Fruit fly (Drosophila melanogaster) whole organism, embryonic: ENCODE measurements around the gene CG17470.

Source experiments
- Blimp-1 ChIP-seq: fragments of 200-800 bp; sonication (Bioruptor generic); optimal IDR thresholded peaks from 3 replicates; lab custom pipeline; 2018; ENCODE audit warnings: missing biosample characterization, missing genetic modification characterization, mild to moderate bottlenecking, moderate library complexity, missing genetic modification reagents
- CG10147 ChIP-seq: fragments of 200-800 bp; sonication (Bioruptor generic); optimal IDR thresholded peaks from 2 replicates; lab custom pipeline; 2019; ENCODE audit warnings: missing biosample characterization, mild to moderate bottlenecking, missing genetic modification characterization, moderate library complexity
- CG12744 ChIP-seq: fragments of 200-800 bp; sonication (Bioruptor generic); optimal IDR thresholded peaks from 2 replicates; lab custom pipeline; 2016; ENCODE audit warnings: missing biosample characterization, missing genetic modification characterization
- CG12942 ChIP-seq: fragments of 200-800 bp; sonication (Bioruptor generic); optimal IDR thresholded peaks from 3 replicates; lab custom pipeline; 2016; ENCODE audit warnings: missing biosample characterization, missing genetic modification characterization
- CG16813 ChIP-seq: fragments of 200-800 bp; sonication (Bioruptor generic); IDR thresholded peaks from 3 replicates; pipeline ENCODE4 v1.3.6; 2022; ENCODE audit warnings: missing biosample characterization, missing genetic modification characterization; ENCODE audit not compliant: partially characterized antibody
- CG17568 ChIP-seq: fragments of 200-800 bp; sonication (Bioruptor generic); optimal IDR thresholded peaks from 2 replicates; lab custom pipeline; 2018; ENCODE audit warnings: missing biosample characterization, mild to moderate bottlenecking, missing genetic modification characterization, moderate library complexity
- CG1792 ChIP-seq: fragments of 200-800 bp; sonication (Bioruptor generic); optimal IDR thresholded peaks from 2 replicates; lab custom pipeline; 2016; ENCODE audit warnings: missing biosample characterization, missing genetic modification characterization
- CG1832 ChIP-seq: fragments of 200-800 bp; sonication (Bioruptor generic); optimal IDR thresholded peaks from 2 replicates; lab custom pipeline; 2017; ENCODE audit warnings: missing biosample characterization, mild to moderate bottlenecking, missing genetic modification characterization, inconsistent platforms
- CG33557 ChIP-seq: fragments of 200-800 bp; sonication (Bioruptor generic); optimal IDR thresholded peaks from 2 replicates; lab custom pipeline; 2019; ENCODE audit warnings: missing biosample characterization, mild to moderate bottlenecking, missing genetic modification characterization, moderate library complexity
- CG3407 ChIP-seq: fragments of 200-800 bp; sonication (Bioruptor generic); optimal IDR thresholded peaks from 2 replicates; lab custom pipeline; 2018; ENCODE audit warnings: missing biosample characterization, mild to moderate bottlenecking, missing genetic modification characterization
- CG34224 ChIP-seq: fragments of 200-800 bp; sonication (Bioruptor generic); IDR thresholded peaks from 3 replicates; pipeline ENCODE4 v1.3.6; 2022; ENCODE audit warnings: missing biosample characterization, missing genetic modification characterization; ENCODE audit not compliant: partially characterized antibody
- CG5180 ChIP-seq: fragments of 200-800 bp; sonication (Bioruptor generic); optimal IDR thresholded peaks from 3 replicates; lab custom pipeline; 2017; ENCODE audit warnings: missing biosample characterization, missing genetic modification characterization, mild to moderate bottlenecking, moderate library complexity, missing genetic modification reagents
- CG8765 ChIP-seq: fragments of 200-800 bp; sonication (Bioruptor generic); IDR thresholded peaks from 2 replicates; pipeline ENCODE4 v1.3.6; 2022; ENCODE audit warnings: missing biosample characterization, missing genetic modification characterization
- Dp ChIP-seq: fragments of 200-800 bp; sonication (Bioruptor generic); optimal IDR thresholded peaks from 2 replicates; lab custom pipeline; 2018; ENCODE audit warnings: missing biosample characterization, mild to moderate bottlenecking, missing genetic modification characterization, moderate library complexity
- Drgx ChIP-seq: fragments of 200-800 bp; sonication (Bioruptor generic); IDR thresholded peaks from 2 replicates; pipeline ENCODE4 v1.3.6; 2022; ENCODE audit warnings: missing biosample characterization, missing genetic modification characterization
- Elba2 ChIP-seq: fragments of 200-800 bp; sonication (Bioruptor generic); optimal IDR thresholded peaks from 3 replicates; lab custom pipeline; 2016; ENCODE audit warnings: missing biosample characterization, missing genetic modification characterization
- Ets65A ChIP-seq: fragments of 200-800 bp; sonication (Bioruptor generic); peaks from one replicate; lab custom pipeline; 2016; ENCODE audit warnings: missing biosample characterization, missing genetic modification characterization
- GATAe ChIP-seq: fragments of 200-800 bp; sonication (Bioruptor generic); conservative IDR thresholded peaks from 2 replicates; pipeline ENCODE4 v1.3.6; 2022; ENCODE audit warnings: missing biosample characterization, missing genetic modification characterization
- Gsc ChIP-seq: fragments of 200-800 bp; sonication (Bioruptor generic); IDR thresholded peaks from 2 replicates; pipeline ENCODE4 v1.3.6; 2022; ENCODE audit warnings: missing biosample characterization, missing genetic modification characterization
- HLH4C ChIP-seq: fragments of 200-800 bp; sonication (Bioruptor generic); IDR thresholded peaks from 3 replicates; pipeline ENCODE4 v1.3.6; 2022; ENCODE audit warnings: missing biosample characterization, missing genetic modification characterization; ENCODE audit not compliant: partially characterized antibody
- Hmr ChIP-seq: fragments of 200-800 bp; sonication (Bioruptor generic); optimal IDR thresholded peaks from 3 replicates; lab custom pipeline; 2017; ENCODE audit warnings: mild to moderate bottlenecking, missing biosample characterization, missing genetic modification reagents, missing genetic modification characterization
- Hr51 ChIP-seq, 2 experiments: fragments of 200-800 bp; sonication (Bioruptor generic); optimal IDR thresholded peaks; 2 replicates in 1 of 2; 3 replicates in 1 of 2; lab custom pipeline; 2016 to 2018; ENCODE audit warnings: missing biosample characterization in 2 of 2, missing genetic modification characterization in 2 of 2, mild to moderate bottlenecking in 1 of 2, moderate library complexity in 1 of 2
- NC2β ChIP-seq: fragments of 200-800 bp; sonication (Bioruptor generic); optimal IDR thresholded peaks from 2 replicates; lab custom pipeline; 2016; ENCODE audit warnings: missing biosample characterization, missing genetic modification characterization
- Pdp1 ChIP-seq, 2 experiments: fragments of 200-800 bp; sonication (Bioruptor generic); optimal IDR thresholded peaks; 3 replicates each; lab custom pipeline; 2016; ENCODE audit warnings: missing biosample characterization in 2 of 2, missing genetic modification characterization in 2 of 2, mild to moderate bottlenecking in 1 of 2, moderate library complexity in 1 of 2
- Trl ChIP-seq, 3 experiments: fragments of >200 bp in 2 of 3; fragments of 200-800 bp in 1 of 3; sonication (Bioruptor generic) in 1 of 3; optimal IDR thresholded peaks; 2 replicates in 1 of 3; 3 replicates in 2 of 3; lab custom pipeline; 2016 to 2017; ENCODE audit warnings: missing biosample characterization in 1 of 3, missing genetic modification characterization in 1 of 3
- amos ChIP-seq: fragments of 200-800 bp; sonication (Bioruptor generic); IDR thresholded peaks from 2 replicates; pipeline ENCODE4 v1.3.6; 2022; ENCODE audit warnings: missing biosample characterization, missing genetic modification characterization; ENCODE audit not compliant: partially characterized antibody
- bigmax ChIP-seq: fragments of 200-800 bp; sonication (Bioruptor generic); optimal IDR thresholded peaks from 2 replicates; lab custom pipeline; 2018; ENCODE audit warnings: missing biosample characterization, mild to moderate bottlenecking, missing genetic modification characterization
- btn ChIP-seq: fragments of 200-800 bp; sonication (Bioruptor generic); optimal IDR thresholded peaks from 2 replicates; lab custom pipeline; 2016; ENCODE audit warnings: missing biosample characterization, missing genetic modification characterization
- cas ChIP-seq: fragments of 200-800 bp; sonication (Bioruptor generic); IDR thresholded peaks from 2 replicates; pipeline ENCODE4 v1.3.6; 2022; ENCODE audit warnings: missing biosample characterization, missing genetic modification characterization
- cg ChIP-seq: fragments of 200-800 bp; sonication (Bioruptor generic); optimal IDR thresholded peaks from 3 replicates; lab custom pipeline; 2019; ENCODE audit warnings: missing biosample characterization, mild to moderate bottlenecking, missing genetic modification characterization, moderate library complexity
- chinmo ChIP-seq: fragments of 200-800 bp; sonication (Bioruptor generic); IDR thresholded peaks from 4 replicates; pipeline ENCODE4 v1.3.6; 2022; ENCODE audit warnings: missing biosample characterization, missing genetic modification characterization; ENCODE audit not compliant: partially characterized antibody
- eve ChIP-seq, 2 experiments: fragments of >200 bp; optimal IDR thresholded peaks; 2 replicates each; lab custom pipeline; 2017; ENCODE audit warnings: missing biosample characterization in 2 of 2, missing genetic modification characterization in 2 of 2
- fd102C ChIP-seq: fragments of 200-800 bp; sonication (Bioruptor generic); optimal IDR thresholded peaks from 2 replicates; lab custom pipeline; 2018; ENCODE audit warnings: missing biosample characterization, mild to moderate bottlenecking, missing genetic modification characterization, moderate library complexity
- fd3F ChIP-seq: fragments of 200-800 bp; sonication (Bioruptor generic); optimal IDR thresholded peaks from 2 replicates; lab custom pipeline; 2018; ENCODE audit warnings: missing biosample characterization, mild to moderate bottlenecking, missing genetic modification characterization, moderate library complexity
- fu2 ChIP-seq: fragments of 200-800 bp; sonication (Bioruptor generic); optimal IDR thresholded peaks from 2 replicates; lab custom pipeline; 2016; ENCODE audit warnings: missing biosample characterization, missing genetic modification characterization
- jumu ChIP-seq: fragments of 200-800 bp; sonication (Bioruptor generic); optimal IDR thresholded peaks from 3 replicates; lab custom pipeline; 2016; ENCODE audit warnings: missing biosample characterization, missing genetic modification characterization
- maf-S ChIP-seq: fragments of 200-800 bp; sonication (Bioruptor generic); optimal IDR thresholded peaks from 2 replicates; lab custom pipeline; 2016; ENCODE audit warnings: missing biosample characterization, missing genetic modification characterization
- mam ChIP-seq: fragments of 200-800 bp; sonication (Bioruptor generic); optimal IDR thresholded peaks from 3 replicates; lab custom pipeline; 2016; ENCODE audit warnings: missing biosample characterization, missing genetic modification characterization
- nerfin-2 ChIP-seq: fragments of 200-800 bp; sonication (Bioruptor generic); IDR thresholded peaks from 2 replicates; pipeline ENCODE4 v1.3.6; 2022; ENCODE audit warnings: missing biosample characterization, missing genetic modification characterization; ENCODE audit not compliant: partially characterized antibody
- p53 ChIP-seq: fragments of 200-800 bp; sonication (Bioruptor generic); optimal IDR thresholded peaks from 2 replicates; lab custom pipeline; 2016; ENCODE audit warnings: missing biosample characterization, missing genetic modification characterization
- pnt ChIP-seq: fragments of 200-800 bp; sonication (Bioruptor generic); optimal IDR thresholded peaks from 3 replicates; lab custom pipeline; 2016; ENCODE audit warnings: missing biosample characterization, missing genetic modification characterization
- scrt ChIP-seq: fragments of 200-800 bp; sonication (Bioruptor generic); optimal IDR thresholded peaks from 2 replicates; lab custom pipeline; 2018; ENCODE audit warnings: missing biosample characterization, mild to moderate bottlenecking, missing genetic modification characterization, moderate library complexity
- sisA ChIP-seq: fragments of 200-800 bp; sonication (Bioruptor generic); IDR thresholded peaks from 2 replicates; pipeline ENCODE4 v1.3.6; 2022; ENCODE audit warnings: missing biosample characterization, missing genetic modification characterization
- sug ChIP-seq: fragments of 200-800 bp; optimal IDR thresholded peaks from 2 replicates; lab custom pipeline; 2019; ENCODE audit warnings: missing biosample characterization, mild to moderate bottlenecking, missing genetic modification characterization, moderate library complexity
- tll ChIP-seq, 2 experiments: fragments of 200-800 bp in 1 of 2; fragments of >200 bp in 1 of 2; sonication (Bioruptor generic) in 1 of 2; optimal IDR thresholded peaks; 2 replicates each; lab custom pipeline; 2017 to 2019; ENCODE audit warnings: missing biosample characterization in 2 of 2, missing genetic modification characterization in 2 of 2, mild to moderate bottlenecking in 1 of 2, moderate library complexity in 1 of 2
- trh ChIP-seq: fragments of 200-800 bp; sonication (Bioruptor generic); optimal IDR thresholded peaks from 2 replicates; lab custom pipeline; 2016; ENCODE audit warnings: missing biosample characterization, missing genetic modification characterization
- tup ChIP-seq: fragments of 200-800 bp; sonication (Bioruptor generic); optimal IDR thresholded peaks from 2 replicates; lab custom pipeline; 2016; ENCODE audit warnings: missing biosample characterization, mild to moderate bottlenecking, missing genetic modification characterization, moderate library complexity
- unc-4 ChIP-seq: fragments of 200-800 bp; sonication (Bioruptor generic); IDR thresholded peaks from 2 replicates; pipeline ENCODE4 v1.3.6; 2022; ENCODE audit warnings: missing biosample characterization, missing genetic modification characterization; ENCODE audit not compliant: partially characterized antibody

CG17470 gene

dm6 chr2L:20645394-20645869, 2.4 kb upstream of the CG17470 start, which contains the start of the genes phr6-4 and CG2608 (continued):
- TF ChIP-seq Trl (optimal IDR thresholded peaks at IDR 0.05; lab: Kevin White, UChicago) (no peak), Trl (GFP tag; optimal IDR thresholded peaks at IDR 0.05; lab: Kevin White, UChicago) (peak; percentile 86), Gsc (GFP tag; lab: Robert Waterston, UW) (no peak), mam (peak; percentile 91), nerfin-2 (no peak), CG12942 (GFP tag; lab: Kevin White, UChicago) (peak; percentile 93), Blimp-1 (GFP tag; lab: Kevin White, UChicago) (peak; percentile 91), trh (GFP tag; lab: Kevin White, UChicago) (peak; percentile 71), jumu (GFP tag; lab: Kevin White, UChicago) (peak; percentile 80), CG34224 (GFP tag; lab: Robert Waterston, UW) (no peak), tll (GFP tag; optimal IDR thresholded peaks at IDR 0.05; lab: Kevin White, UChicago) (no peak), GATAe (GFP tag; lab: Robert Waterston, UW) (peak; percentile 49), CG1792 (peak; percentile 78), tup (peak; percentile 76), p53 (GFP tag; lab: Kevin White, UChicago) (peak; percentile 62), cas (peak; percentile 72), Hmr (GFP tag; lab: Kevin White, UChicago) (peak; percentile 95), chinmo (GFP tag; lab: Robert Waterston, UW) (no peak), fd3F (GFP tag; lab: Kevin White, UChicago) (peak; percentile 94), CG10147 (GFP tag; lab: Kevin White, UChicago) (peak; percentile 95), eve (GFP tag; optimal IDR thresholded peaks at IDR 0.05; lab: Kevin White, UChicago) (no peak), cg (GFP tag; lab: Kevin White, UChicago) (no peak), NC2β (GFP tag; lab: Kevin White, UChicago) (peak; percentile 85), fd102C (no peak), HLH4C (GFP tag; lab: Robert Waterston, UW) (no peak), CG12744 (GFP tag; lab: Kevin White, UChicago) (peak; percentile 66), CG17568 (GFP tag; lab: Kevin White, UChicago) (peak; percentile 90), Elba2 (no peak), Dp (peak; percentile 70), Hr51 (GFP tag; optimal IDR thresholded peaks at IDR 0.05; lab: Kevin White, UChicago) (peak; percentile 84 to 94), scrt (GFP tag; lab: Kevin White, UChicago) (peak; percentile 82), bigmax (no peak), sisA (GFP tag; lab: Robert Waterston, UW) (peak; percentile 80), pnt (GFP tag; lab: Kevin White, UChicago) (peak; percentile 91), amos (GFP tag; lab: Robert Waterston, UW) (no peak), CG5180 (peak; percentile 71), CG8765 (GFP tag; lab: Robert Waterston, UW) (peak; percentile 80; the same call in 1 of the 2 replicates), unc-4 (GFP tag; lab: Robert Waterston, UW) (no peak), Ets65A (peak; percentile 98), sug (tag; lab: Kevin White, UChicago) (peak; percentile 91), Pdp1 (GFP tag; optimal IDR thresholded peaks at IDR 0.05; lab: Kevin White, UChicago) (peak; percentile 91 to 93), Drgx (peak; percentile 91), maf-S (GFP tag; lab: Kevin White, UChicago) (peak; percentile 80), btn (GFP tag; lab: Kevin White, UChicago) (peak; percentile 54), CG33557 (peak; percentile 93), CG3407 (GFP tag; lab: Kevin White, UChicago) (peak; percentile 84), CG16813 (no peak), fu2 (peak; percentile 87), CG1832 (GFP tag; lab: Kevin White, UChicago) (no peak)
